Fruit fly (Drosophila melanogaster) whole organism, embryonic: ENCODE results near the gene CG6230.

Experiments
- Aef1 ChIP-seq: fragments of 200-800 bp; sonication (Bioruptor generic); IDR thresholded peaks from 3 replicates; pipeline ENCODE4 v1.3.6; 2022; ENCODE audit warnings: missing biosample characterization, missing genetic modification characterization
- Blimp-1 ChIP-seq: fragments of 200-800 bp; sonication (Bioruptor generic); optimal IDR thresholded peaks from 3 replicates; lab custom pipeline; 2018; ENCODE audit warnings: missing biosample characterization, missing genetic modification characterization, mild to moderate bottlenecking, moderate library complexity, missing genetic modification reagents
- BtbVII ChIP-seq: fragments of 200-800 bp; sonication (Bioruptor generic); optimal IDR thresholded peaks from 3 replicates; lab custom pipeline; 2017; ENCODE audit warnings: missing biosample characterization, mild to moderate bottlenecking, missing genetic modification characterization
- CG10565 ChIP-seq: fragments of 200-800 bp; sonication (Bioruptor generic); optimal IDR thresholded peaks from 3 replicates; lab custom pipeline; 2016; ENCODE audit warnings: missing biosample characterization, mild to moderate bottlenecking, missing genetic modification characterization
- CG11247 ChIP-seq: fragments of 200-800 bp; sonication (Bioruptor generic); IDR thresholded peaks from 2 replicates; pipeline ENCODE4 v1.3.6; 2022; ENCODE audit warnings: missing biosample characterization, missing genetic modification characterization
- CG12942 ChIP-seq: fragments of 200-800 bp; sonication (Bioruptor generic); optimal IDR thresholded peaks from 3 replicates; lab custom pipeline; 2016; ENCODE audit warnings: missing biosample characterization, missing genetic modification characterization
- CG1603 ChIP-seq: fragments of 200-800 bp; sonication (Bioruptor generic); optimal IDR thresholded peaks from 2 replicates; lab custom pipeline; 2019; ENCODE audit warnings: missing biosample characterization, mild to moderate bottlenecking, missing genetic modification characterization, moderate library complexity
- CG17361 ChIP-seq: fragments of 200-800 bp; sonication (Bioruptor generic); IDR thresholded peaks from 3 replicates; pipeline ENCODE4 v1.3.6; 2022; ENCODE audit warnings: missing biosample characterization, missing genetic modification characterization
- CG18262 ChIP-seq: fragments of 200-800 bp; optimal IDR thresholded peaks from 3 replicates; lab custom pipeline; 2019; ENCODE audit warnings: missing biosample characterization, mild to moderate bottlenecking, missing genetic modification characterization, moderate library complexity
- CG18764 ChIP-seq: fragments of 200-800 bp; sonication (Bioruptor generic); optimal IDR thresholded peaks from 3 replicates; lab custom pipeline; 2016; ENCODE audit warnings: missing biosample characterization, missing genetic modification characterization
- CG2129 ChIP-seq: fragments of 200-800 bp; sonication (Bioruptor generic); IDR thresholded peaks from 2 replicates; pipeline ENCODE4 v1.3.6; 2022; ENCODE audit warnings: missing biosample characterization, missing genetic modification characterization; ENCODE audit not compliant: partially characterized antibody
- CG2875 ChIP-seq: fragments of 200-800 bp; sonication (Bioruptor generic); optimal IDR thresholded peaks from 2 replicates; lab custom pipeline; 2017; ENCODE audit warnings: missing biosample characterization, mild to moderate bottlenecking, missing genetic modification characterization, missing genetic modification reagents
- CG3065 ChIP-seq: fragments of 200-800 bp; sonication (Bioruptor generic); optimal IDR thresholded peaks from 2 replicates; lab custom pipeline; 2016; ENCODE audit warnings: missing biosample characterization, missing genetic modification characterization
- CG3407 ChIP-seq: fragments of 200-800 bp; sonication (Bioruptor generic); optimal IDR thresholded peaks from 2 replicates; lab custom pipeline; 2018; ENCODE audit warnings: missing biosample characterization, mild to moderate bottlenecking, missing genetic modification characterization
- CG3995 ChIP-seq: fragments of 200-800 bp; sonication (Bioruptor generic); optimal IDR thresholded peaks from 3 replicates; lab custom pipeline; 2016; ENCODE audit warnings: missing biosample characterization, missing genetic modification characterization
- CG4424 ChIP-seq: fragments of 200-800 bp; sonication (Bioruptor generic); optimal IDR thresholded peaks from 3 replicates; lab custom pipeline; 2016; ENCODE audit warnings: missing biosample characterization, missing genetic modification characterization
- CG6654 ChIP-seq: fragments of 200-800 bp; sonication (Bioruptor generic); optimal IDR thresholded peaks from 2 replicates; lab custom pipeline; 2017; ENCODE audit warnings: missing biosample characterization, mild to moderate bottlenecking, missing genetic modification characterization
- CG6813 ChIP-seq: fragments of 200-800 bp; sonication (Bioruptor generic); optimal IDR thresholded peaks from 2 replicates; lab custom pipeline; 2017; ENCODE audit warnings: missing biosample characterization, missing genetic modification characterization, mild to moderate bottlenecking, moderate library complexity, missing genetic modification reagents
- CG7372 ChIP-seq: fragments of 200-800 bp; sonication (Bioruptor generic); IDR thresholded peaks from 2 replicates; pipeline ENCODE4 v1.3.6; 2022; ENCODE audit warnings: missing biosample characterization, missing genetic modification characterization
- CG9437 ChIP-seq: fragments of 200-800 bp; sonication (Bioruptor generic); optimal IDR thresholded peaks from 2 replicates; lab custom pipeline; 2018; ENCODE audit warnings: missing biosample characterization, mild to moderate bottlenecking, missing genetic modification characterization
- D19A ChIP-seq: fragments of 200-800 bp; optimal IDR thresholded peaks from 3 replicates; lab custom pipeline; 2019; ENCODE audit warnings: missing biosample characterization, mild to moderate bottlenecking, missing genetic modification characterization, moderate library complexity
- Drgx ChIP-seq: fragments of 200-800 bp; sonication (Bioruptor generic); IDR thresholded peaks from 2 replicates; pipeline ENCODE4 v1.3.6; 2022; ENCODE audit warnings: missing biosample characterization, missing genetic modification characterization
- E2f1 ChIP-seq: fragments of 200-800 bp; sonication (Bioruptor generic); IDR thresholded peaks from 2 replicates; pipeline ENCODE4 v1.3.6; 2022; ENCODE audit warnings: missing biosample characterization, missing genetic modification characterization
- Ets97D ChIP-seq: fragments of 200-800 bp; sonication (Bioruptor generic); optimal IDR thresholded peaks from 3 replicates; lab custom pipeline; 2016; ENCODE audit warnings: missing biosample characterization, missing genetic modification characterization
- HLH3B ChIP-seq: fragments of 200-800 bp; sonication (Bioruptor generic); IDR thresholded peaks from 2 replicates; pipeline ENCODE4 v1.3.6; 2022; ENCODE audit warnings: missing biosample characterization, missing genetic modification characterization
- HLH4C ChIP-seq: fragments of 200-800 bp; sonication (Bioruptor generic); IDR thresholded peaks from 3 replicates; pipeline ENCODE4 v1.3.6; 2022; ENCODE audit warnings: missing biosample characterization, missing genetic modification characterization; ENCODE audit not compliant: partially characterized antibody
- Hand ChIP-seq: fragments of 200-800 bp; sonication (Bioruptor generic); optimal IDR thresholded peaks from 2 replicates; lab custom pipeline; 2017; ENCODE audit warnings: mild to moderate bottlenecking, missing biosample characterization, missing genetic modification reagents, missing genetic modification characterization
- Lim3 ChIP-seq: fragments of 200-800 bp; sonication (Bioruptor generic); IDR thresholded peaks from 2 replicates; pipeline ENCODE4 v1.3.6; 2022; ENCODE audit warnings: missing biosample characterization, missing genetic modification characterization
- Med ChIP-seq: fragments of 200-800 bp; sonication (Bioruptor generic); peaks from one replicate; lab custom pipeline; 2016; ENCODE audit warnings: missing biosample characterization, missing genetic modification characterization, mild to moderate bottlenecking, inconsistent platforms, moderate library complexity
- Meics ChIP-seq: fragments of 200-800 bp; sonication (Bioruptor generic); optimal IDR thresholded peaks from 2 replicates; lab custom pipeline; 2017; ENCODE audit warnings: missing biosample characterization, mild to moderate bottlenecking, missing genetic modification characterization
- Nf-YA ChIP-seq: fragments of 200-800 bp; sonication (Bioruptor generic); IDR thresholded peaks from 2 replicates; pipeline ENCODE4 v1.3.6; 2022; ENCODE audit warnings: missing biosample characterization, missing genetic modification characterization
- Oli ChIP-seq: fragments of 200-800 bp; sonication (Bioruptor generic); optimal IDR thresholded peaks from 2 replicates; lab custom pipeline; 2018; ENCODE audit warnings: missing biosample characterization, mild to moderate bottlenecking, missing genetic modification characterization, moderate library complexity
- ab ChIP-seq: fragments of 200-800 bp; sonication (Bioruptor generic); optimal IDR thresholded peaks from 2 replicates; lab custom pipeline; 2016; ENCODE audit warnings: missing biosample characterization, missing genetic modification characterization
- ase ChIP-seq: fragments of 200-800 bp; sonication (Bioruptor generic); IDR thresholded peaks from 3 replicates; pipeline ENCODE4 v1.3.6; 2022; ENCODE audit warnings: missing biosample characterization, missing genetic modification characterization
- bsh ChIP-seq, 2 experiments: fragments of 200-800 bp; sonication (Bioruptor generic); optimal IDR thresholded peaks; 2 replicates each; lab custom pipeline; 2017 to 2018; ENCODE audit warnings: mild to moderate bottlenecking in 2 of 2, missing biosample characterization in 2 of 2, missing genetic modification characterization in 2 of 2, moderate library complexity in 1 of 2
- chn ChIP-seq: fragments of 200-800 bp; sonication (Bioruptor generic); optimal IDR thresholded peaks from 2 replicates; lab custom pipeline; 2016; ENCODE audit warnings: missing biosample characterization, missing genetic modification characterization
- crp ChIP-seq, 2 experiments: fragments of 200-800 bp; sonication (Bioruptor generic); optimal IDR thresholded peaks; 2 replicates in 1 of 2; 3 replicates in 1 of 2; lab custom pipeline; 2017; ENCODE audit warnings: missing biosample characterization in 2 of 2, missing genetic modification characterization in 2 of 2, mild to moderate bottlenecking in 1 of 2, moderate library complexity in 1 of 2
- danr ChIP-seq: fragments of 200-800 bp; sonication (Bioruptor generic); IDR thresholded peaks from 2 replicates; pipeline ENCODE4 v1.3.6; 2022; ENCODE audit warnings: missing biosample characterization, missing genetic modification characterization
- fd64A ChIP-seq: fragments of 200-800 bp; sonication (Bioruptor generic); optimal IDR thresholded peaks from 3 replicates; lab custom pipeline; 2018; ENCODE audit warnings: missing biosample characterization, mild to moderate bottlenecking, missing genetic modification characterization
- gro ChIP-seq: fragments of 200-800 bp; sonication (Bioruptor generic); optimal IDR thresholded peaks from 2 replicates; lab custom pipeline; 2016; ENCODE audit warnings: missing biosample characterization, missing genetic modification characterization
- insv ChIP-seq, 2 experiments: fragments of 200-800 bp; sonication (Bioruptor generic); optimal IDR thresholded peaks; 3 replicates each; lab custom pipeline; 2016 to 2018; ENCODE audit warnings: missing biosample characterization in 2 of 2, missing genetic modification characterization in 2 of 2
- jing ChIP-seq: fragments of 200-800 bp; sonication (Bioruptor generic); optimal IDR thresholded peaks from 2 replicates; lab custom pipeline; 2018; ENCODE audit warnings: missing biosample characterization, mild to moderate bottlenecking, missing genetic modification characterization
- nmo ChIP-seq: fragments of 200-800 bp; sonication (Bioruptor generic); optimal IDR thresholded peaks from 2 replicates; lab custom pipeline; 2018; ENCODE audit warnings: missing biosample characterization, mild to moderate bottlenecking, missing genetic modification characterization, moderate library complexity
- org-1 ChIP-seq: fragments of 200-800 bp; sonication (Bioruptor generic); optimal IDR thresholded peaks from 2 replicates; lab custom pipeline; 2017; ENCODE audit warnings: missing biosample characterization, missing genetic modification characterization
- otp ChIP-seq: fragments of 200-800 bp; sonication (Bioruptor generic); IDR thresholded peaks from 3 replicates; pipeline ENCODE4, ENCODE4 v1.3.6; 2022; ENCODE audit warnings: missing biosample characterization, missing genetic modification characterization
- pho ChIP-seq: fragments of 200-800 bp; sonication (Bioruptor generic); optimal IDR thresholded peaks from 2 replicates; lab custom pipeline; 2016; ENCODE audit warnings: missing biosample characterization, missing genetic modification characterization
- psq ChIP-seq: fragments of 200-800 bp; sonication (Bioruptor generic); optimal IDR thresholded peaks from 2 replicates; lab custom pipeline; 2017; ENCODE audit warnings: missing biosample characterization, missing genetic modification characterization
- so ChIP-seq: fragments of 200-800 bp; sonication (Bioruptor generic); IDR thresholded peaks from 3 replicates; pipeline ENCODE4 v1.3.6; 2022; ENCODE audit warnings: missing biosample characterization, missing genetic modification characterization
- sug ChIP-seq: fragments of 200-800 bp; optimal IDR thresholded peaks from 2 replicates; lab custom pipeline; 2019; ENCODE audit warnings: missing biosample characterization, mild to moderate bottlenecking, missing genetic modification characterization, moderate library complexity
- twi ChIP-seq: fragments of 200-800 bp; optimal IDR thresholded peaks from 2 replicates; lab custom pipeline; 2019; ENCODE audit warnings: missing biosample characterization, mild to moderate bottlenecking, missing genetic modification characterization, moderate library complexity
- zf30C ChIP-seq: fragments of 200-800 bp; sonication (Bioruptor generic); optimal IDR thresholded peaks from 3 replicates; lab custom pipeline; 2018; ENCODE audit warnings: missing biosample characterization, mild to moderate bottlenecking, missing genetic modification characterization

CG6230 gene

dm6 chr2L:11123499-11123898 is 3.4 kb upstream of the CG6230 start, which contains the start of the genes Csl4 and Nup160 (continued):
- TF ChIP-seq HLH3B (GFP tag; lab: Robert Waterston, UW) (peak; percentile 74), CG1603 (peak; percentile 74), CG3407 (GFP tag; lab: Kevin White, UChicago) (no peak), CG3065 (GFP tag; lab: Kevin White, UChicago) (peak; percentile 38), ase (GFP tag; lab: Robert Waterston, UW) (peak; percentile 66; the same call in 2 of the 3 replicates), twi (no peak), Med (GFP tag; lab: Kevin White, UChicago) (peak; percentile 98), psq (GFP tag; lab: Kevin White, UChicago) (peak; percentile 26), org-1 (peak; percentile 0), insv (GFP tag; optimal IDR thresholded peaks at IDR 0.05; lab: Kevin White, UChicago) (peak in 1 of 2 experiments; percentile 19), sug (tag; lab: Kevin White, UChicago) (no peak), CG2129 (GFP tag; lab: Robert Waterston, UW) (no peak), CG18764 (GFP tag; lab: Kevin White, UChicago) (peak; percentile 73), otp (GFP tag; lab: Robert Waterston, UW) (0 out of 3 replicates have a peak, but pooled peaks have one; percentile 62), CG2875 (GFP tag; lab: Kevin White, UChicago) (no peak), BtbVII (no peak), so (GFP tag; lab: Robert Waterston, UW) (peak; percentile 47; the same call in 2 of the 3 replicates), CG6654 (GFP tag; lab: Kevin White, UChicago) (no peak), fd64A (GFP tag; lab: Kevin White, UChicago) (no peak), danr (GFP tag; lab: Robert Waterston, UW) (no peak), Lim3 (no peak), CG18262 (no peak), CG10565 (GFP tag; lab: Kevin White, UChicago) (no peak), nmo (GFP tag; lab: Kevin White, UChicago) (peak; percentile 77), ab (GFP tag; lab: Kevin White, UChicago) (no peak), Ets97D (GFP tag; lab: Kevin White, UChicago) (peak; percentile 81), chn (GFP tag; lab: Kevin White, UChicago) (peak; percentile 85), crp (GFP tag; optimal IDR thresholded peaks at IDR 0.05; lab: Kevin White, UChicago) (peak in 1 of 2 experiments; percentile 49), gro (GFP tag; lab: Kevin White, UChicago) (peak; percentile 92), CG4424 (GFP tag; lab: Kevin White, UChicago) (peak; percentile 77), jing (peak; percentile 3), Nf-YA (GFP tag; lab: Robert Waterston, UW) (peak; percentile 54; the same call in 1 of the 2 replicates), Oli (tag; lab: Kevin White, UChicago) (peak; percentile 51), CG3995 (GFP tag; lab: Kevin White, UChicago) (peak; percentile 57), CG7372 (GFP tag; lab: Robert Waterston, UW) (peak; percentile 65), pho (GFP tag; lab: Kevin White, UChicago) (peak; percentile 85), HLH4C (GFP tag; lab: Robert Waterston, UW) (no peak), CG12942 (GFP tag; lab: Kevin White, UChicago) (peak; percentile 69), Aef1 (peak; percentile 60; the same call in 1 of the 3 replicates), D19A (tag; lab: Kevin White, UChicago) (no peak), Meics (GFP tag; lab: Kevin White, UChicago) (peak; percentile 61), CG9437 (GFP tag; lab: Kevin White, UChicago) (peak; percentile 51), bsh (GFP tag; optimal IDR thresholded peaks at IDR 0.05; lab: Kevin White, UChicago) (peak in 1 of 2 experiments; percentile 75), CG6813 (GFP tag; lab: Kevin White, UChicago) (no peak), CG17361 (GFP tag; lab: Robert Waterston, UW) (no peak), E2f1 (GFP tag; lab: Robert Waterston, UW) (peak; percentile 68), Hand (no peak), Blimp-1 (GFP tag; lab: Kevin White, UChicago) (no peak), Drgx (peak; percentile 71), CG11247 (peak; percentile 72), zf30C (GFP tag; lab: Kevin White, UChicago) (no peak)
